Fruit fly (Drosophila melanogaster): ENCODE results near the gene Atg1.

Gene Atg1

dm6 chr3L:12804730-12805170, at the start of gene Atg1 (continued):
- TF ChIP-seq gcm (GFP tag; optimal IDR thresholded peaks at IDR 0.05) (no peak), CG31441 (GFP tag; IDR thresholded peaks at IDR 0.05) (no peak; the same call in 1 of the 2 replicates), pho (GFP tag; optimal IDR thresholded peaks at IDR 0.05) (no peak), CG14965 (GFP tag; optimal IDR thresholded peaks at IDR 0.05; ENCODE audit: borderline replicate concordance) (no peak), CG8924 (tag; optimal IDR thresholded peaks at IDR 0.05) (peak; percentile 3), H15 (GFP tag; IDR thresholded peaks at IDR 0.05) (no peak), mirr (GFP tag; optimal IDR thresholded peaks at IDR 0.05) (peak; percentile 7), CG7928 (GFP tag; optimal IDR thresholded peaks at IDR 0.05) (no peak), repo (GFP tag; optimal IDR thresholded peaks at IDR 0.05) (no peak), gem (tag; optimal IDR thresholded peaks at IDR 0.05) (no peak), p53 (GFP tag; optimal IDR thresholded peaks at IDR 0.05) (no peak), cad (GFP tag; optimal IDR thresholded peaks at IDR 0.05) (no peak), nmo (GFP tag; optimal IDR thresholded peaks at IDR 0.05) (no peak), CG12219 (GFP tag; optimal IDR thresholded peaks at IDR 0.05) (no peak), hkb (optimal IDR thresholded peaks at IDR 0.05) (no peak), hkb (GFP tag; IDR thresholded peaks at IDR 0.05) (peak; percentile 8; the same call in 1 of the 2 replicates), C15 (GFP tag; IDR thresholded peaks at IDR 0.05) (no peak), Jarid2 (GFP tag; optimal IDR thresholded peaks at IDR 0.05) (peak; percentile 85), seq (GFP tag; IDR thresholded peaks at IDR 0.05) (no peak; the same call in 1 of the 2 replicates), ems (GFP tag; optimal IDR thresholded peaks at IDR 0.05) (no peak), Fer2 (tag; optimal IDR thresholded peaks at IDR 0.05) (no peak), CG6813 (GFP tag; optimal IDR thresholded peaks at IDR 0.05) (no peak), Kr (GFP tag; optimal IDR thresholded peaks at IDR 0.05) (no peak), Meics (GFP tag; optimal IDR thresholded peaks at IDR 0.05) (no peak), rib (GFP tag; IDR thresholded peaks at IDR 0.05) (0 out of 2 replicates have a peak, but pooled peaks have one; percentile 20), psq (GFP tag; optimal IDR thresholded peaks at IDR 0.05) (no peak), B-H1 (GFP tag; IDR thresholded peaks at IDR 0.05) (no peak), CG7987 (GFP tag; optimal IDR thresholded peaks at IDR 0.05) (peak; percentile 52), HLH4C (GFP tag; IDR thresholded peaks at IDR 0.05; ENCODE audit: partially characterized antibody) (no peak), CG2889 (GFP tag; IDR thresholded peaks at IDR 0.05) (no peak), BtbVII (GFP tag; optimal IDR thresholded peaks at IDR 0.05) (no peak), HHEX (GFP tag; optimal IDR thresholded peaks at IDR 0.05) (peak; percentile 12), gcm2 (GFP tag; optimal IDR thresholded peaks at IDR 0.05) (no peak), MBD-R2 (GFP tag; IDR thresholded peaks at IDR 0.05) (peak; percentile 26; the same call in 1 of the 2 replicates), CG10321 (GFP tag; IDR thresholded peaks at IDR 0.05) (no peak), CG5953 (GFP tag; IDR thresholded peaks at IDR 0.05) (no peak), Rfx (GFP tag; IDR thresholded peaks at IDR 0.05) (peak; percentile 48; the same call in 1 of the 2 replicates), fru (optimal IDR thresholded peaks at IDR 0.05) (no peak), MTF-1 (GFP tag; optimal IDR thresholded peaks at IDR 0.05; ENCODE audit: borderline replicate concordance) (peak; percentile 33), ara (GFP tag; IDR thresholded peaks at IDR 0.05) (no peak), disco-r (GFP tag; optimal IDR thresholded peaks at IDR 0.05) (no peak), CG15514 (GFP tag; optimal IDR thresholded peaks at IDR 0.05) (peak; percentile 36), CG15073 (GFP tag; optimal IDR thresholded peaks at IDR 0.05) (no peak), Trl (optimal IDR thresholded peaks at IDR 0.05) (peak in 1 of 2 experiments; percentile 69), Trl (GFP tag; optimal IDR thresholded peaks at IDR 0.05) (no peak), tin (GFP tag; optimal IDR thresholded peaks at IDR 0.05) (no peak), Nf-YC (tag; optimal IDR thresholded peaks at IDR 0.05) (peak; percentile 16), pzg (GFP tag; optimal IDR thresholded peaks at IDR 0.05) (peak; percentile 62), Hr78 (GFP tag; optimal IDR thresholded peaks at IDR 0.05) (no peak), CG10979 (tag; optimal IDR thresholded peaks at IDR 0.05) (peak; percentile 25), al (GFP tag; IDR thresholded peaks at IDR 0.05) (no peak), Atf-2 (GFP tag; optimal IDR thresholded peaks at IDR 0.05) (no peak)

Data from whole organism, embryonic.